Worm (Caenorhabditis elegans) whole organism, L1 larva: ENCODE measurements around the gene eef-1B.1.

Source experiments
- ama-1 ChIP-seq: fragments of 150-350 bp; optimal IDR thresholded peaks from 2 replicates; lab custom pipeline; 2014
- efl-3 ChIP-seq: fragments of 200-800 bp; sonication (Bioruptor generic); optimal IDR thresholded peaks from 2 replicates; lab custom pipeline; 2018; ENCODE audit warnings: mild to moderate bottlenecking, missing genetic modification characterization, missing compliant biosample characterization
- egl-27 ChIP-seq, 2 experiments: fragments of 150-350 bp in 1 of 2; sonication (generic microtip); optimal IDR thresholded peaks; 3 replicates each; lab custom pipeline; 2017 to 2018; ENCODE audit warnings: missing biosample characterization in 2 of 2, missing genetic modification characterization in 2 of 2, missing genetic modification reagents in 2 of 2
- elt-3 ChIP-seq, 6 experiments: fragments of 150-350 bp in 1 of 6; sonication (generic microtip); optimal IDR thresholded peaks; 2 replicates each; lab custom pipeline; 2017 to 2018; ENCODE audit warnings: missing biosample characterization in 6 of 6, missing genetic modification characterization in 6 of 6, inconsistent platforms in 1 of 6
- fkh-10 ChIP-seq: sonication (generic microtip); optimal IDR thresholded peaks from 2 replicates; lab custom pipeline; 2017; ENCODE audit warnings: missing biosample characterization, missing genetic modification reagents, missing genetic modification characterization
- fos-1 ChIP-seq: fragments of 150-350 bp; optimal IDR thresholded peaks from 2 replicates; lab custom pipeline; 2014; ENCODE audit warnings: missing biosample characterization, missing genetic modification characterization
- nhr-76 ChIP-seq: sonication (generic microtip); optimal IDR thresholded peaks from 2 replicates; lab custom pipeline; 2017; ENCODE audit warnings: missing biosample characterization, missing genetic modification characterization
- nhr-84 ChIP-seq: sonication (generic microtip); optimal IDR thresholded peaks from 2 replicates; lab custom pipeline; 2017; ENCODE audit warnings: missing biosample characterization, missing genetic modification characterization
- pag-3 ChIP-seq: sonication (generic microtip); optimal IDR thresholded peaks from 2 replicates; lab custom pipeline; 2017; ENCODE audit warnings: missing genetic modification characterization, mild to moderate bottlenecking, missing compliant biosample characterization, antibody characterized with exemption, borderline replicate concordance; ENCODE audit not compliant: insufficient read depth
- skn-1 ChIP-seq: fragments of 150-350 bp; optimal IDR thresholded peaks from 2 replicates; lab custom pipeline; 2014; ENCODE audit warnings: missing biosample characterization, missing genetic modification characterization

DNA sequence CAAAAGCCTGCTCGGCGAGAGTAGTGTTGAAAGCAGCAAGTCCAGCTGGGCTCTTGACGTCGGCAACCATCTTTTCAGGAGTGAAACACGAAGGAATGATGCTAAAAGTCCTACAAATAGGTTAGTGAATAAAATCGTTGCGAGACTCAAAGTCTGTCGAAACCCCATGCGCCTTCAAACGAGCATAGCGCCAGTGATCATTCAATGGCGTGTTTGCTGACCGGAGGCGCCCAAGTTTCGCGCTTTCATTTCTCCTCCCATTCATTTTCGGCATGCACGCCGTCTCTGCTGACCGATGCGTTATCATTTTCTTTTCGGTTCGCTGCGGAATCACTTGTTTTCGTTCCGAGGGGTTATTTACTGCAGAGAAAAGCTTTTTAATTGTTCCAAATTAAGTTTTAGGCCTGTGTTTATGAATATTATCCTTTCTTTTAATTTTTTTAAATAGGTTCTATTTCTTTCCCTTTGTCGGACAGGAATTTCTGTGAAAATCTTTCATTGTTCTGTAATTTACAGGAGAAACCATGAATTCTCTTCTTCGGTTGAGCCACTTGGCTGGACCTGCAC is at the start of gene eef-1B.1, which contains the start of gene aco-2:
- no peak for TF ChIP-seq efl-3 (GFP tag; lab: Kevin White, UChicago)
- peak; percentile 90 for TF ChIP-seq skn-1 (tag; lab: Kevin White, UChicago)
- peak in 5 of 6 experiments; percentile 53 to 97 (median 75) for TF ChIP-seq elt-3 (tag; optimal IDR thresholded peaks at IDR 0.05; lab: Kevin White, UChicago)
- peak; percentile 53 for TF ChIP-seq ama-1 (lab: Kevin White, UChicago)
- TF ChIP-seq nhr-84 (tag; lab: Kevin White, UChicago): no peak
- no peak for TF ChIP-seq pag-3 (tag; lab: Kevin White, UChicago)
- peak; percentile 43 for TF ChIP-seq fkh-10 (GFP tag; lab: Kevin White, UChicago)
- TF ChIP-seq egl-27 (tag; optimal IDR thresholded peaks at IDR 0.05; lab: Kevin White, UChicago): no peak
- TF ChIP-seq nhr-76: no peak
- TF ChIP-seq fos-1: peak; percentile 81
